Worm (Caenorhabditis elegans) whole organism, young adult: ENCODE results near the gene R09F10.1.

ENCODE experiments used
- B0261.1 ChIP-seq: sonication (generic microtip); optimal IDR thresholded peaks from 2 replicates; lab custom pipeline; 2016; ENCODE audit warnings: mild to moderate bottlenecking, missing genetic modification characterization, moderate library complexity, missing compliant biosample characterization
- F10E7.11 ChIP-seq: sonication (generic microtip); optimal IDR thresholded peaks from 2 replicates; lab custom pipeline; 2017; ENCODE audit warnings: mild to moderate bottlenecking, missing genetic modification characterization, moderate library complexity, missing compliant biosample characterization
- F22D6.2 ChIP-seq: sonication (generic microtip); optimal IDR thresholded peaks from 2 replicates; lab custom pipeline; 2016; ENCODE audit warnings: mild to moderate bottlenecking, missing genetic modification characterization, missing compliant biosample characterization
- F23B12.7 ChIP-seq: sonication (generic microtip); optimal IDR thresholded peaks from 2 replicates; lab custom pipeline; 2017; ENCODE audit warnings: missing genetic modification characterization, mild to moderate bottlenecking, missing compliant biosample characterization, antibody characterized with exemption, moderate library complexity; ENCODE audit not compliant: insufficient read depth
- F37B4.10 ChIP-seq: fragments of 200-800 bp; sonication (Bioruptor generic); IDR thresholded peaks from 2 replicates; pipeline ENCODE4 v1.3.6; 2022; ENCODE audit warnings: missing genetic modification characterization, missing compliant biosample characterization
- K11D2.4 ChIP-seq: fragments of 200-800 bp; sonication (Bioruptor generic); IDR thresholded peaks from 2 replicates; pipeline ENCODE4 v1.3.6; 2022; ENCODE audit warnings: missing genetic modification reagents, missing genetic modification characterization, missing compliant biosample characterization
- K12H6.12 ChIP-seq: fragments of 200-800 bp; sonication (Bioruptor generic); optimal IDR thresholded peaks from 2 replicates; lab custom pipeline; 2018; ENCODE audit warnings: mild to moderate bottlenecking, missing genetic modification characterization, missing compliant biosample characterization
- Y53F4B.3 ChIP-seq: fragments of 200-800 bp; sonication (Bioruptor generic); IDR thresholded peaks from 2 replicates; pipeline ENCODE4 v1.3.6; 2022; ENCODE audit warnings: missing genetic modification reagents, missing genetic modification characterization, missing compliant biosample characterization
- Y53G8AR.9 ChIP-seq: fragments of 200-800 bp; sonication (Bioruptor generic); conservative IDR thresholded peaks from 2 replicates; pipeline ENCODE4 v1.3.6; 2022; ENCODE audit warnings: missing genetic modification reagents, missing genetic modification characterization, missing compliant biosample characterization
- akir-1 ChIP-seq: fragments of 200-800 bp; sonication (Bioruptor generic); optimal IDR thresholded peaks from 2 replicates; lab custom pipeline; 2018; ENCODE audit warnings: mild to moderate bottlenecking, missing genetic modification characterization, moderate library complexity, missing compliant biosample characterization
- atf-7 ChIP-seq: sonication (generic microtip); optimal IDR thresholded peaks from 2 replicates; lab custom pipeline; 2017; ENCODE audit warnings: mild to moderate bottlenecking, missing genetic modification characterization, missing compliant biosample characterization
- attf-3 ChIP-seq: fragments of 200-800 bp; sonication (Bioruptor generic); conservative IDR thresholded peaks from 2 replicates; pipeline ENCODE4 v1.3.6; 2022; ENCODE audit warnings: missing genetic modification reagents, missing genetic modification characterization, missing compliant biosample characterization
- attf-5 ChIP-seq: fragments of 200-800 bp; sonication (Bioruptor generic); optimal IDR thresholded peaks from 2 replicates; lab custom pipeline; 2018; ENCODE audit warnings: mild to moderate bottlenecking, missing genetic modification characterization, missing compliant biosample characterization
- bed-1 ChIP-seq: fragments of 200-800 bp; sonication (Bioruptor generic); IDR thresholded peaks from 2 replicates; pipeline ENCODE4 v1.3.6; 2022; ENCODE audit warnings: missing genetic modification reagents, missing genetic modification characterization, missing compliant biosample characterization
- bed-2 ChIP-seq: fragments of 200-800 bp; sonication (Bioruptor generic); IDR thresholded peaks from 2 replicates; pipeline ENCODE4 v1.3.6; 2022; ENCODE audit warnings: missing genetic modification reagents, missing genetic modification characterization, missing compliant biosample characterization
- cebp-1 ChIP-seq, 2 experiments: fragments of 200-800 bp in 1 of 2; sonication (Bioruptor generic) in 1 of 2; sonication (generic microtip) in 1 of 2; IDR thresholded peaks in 1 of 2; optimal IDR thresholded peaks in 1 of 2; 2 replicates each; pipeline versions ENCODE4 v1.3.6 to Lab custom; 2017 to 2022; ENCODE audit warnings: missing compliant biosample characterization in 2 of 2, missing genetic modification characterization in 2 of 2, mild to moderate bottlenecking in 1 of 2, missing genetic modification reagents in 1 of 2, moderate library complexity in 1 of 2
- ceh-27 ChIP-seq: fragments of 200-800 bp; sonication (Bioruptor generic); optimal IDR thresholded peaks from 2 replicates; lab custom pipeline; 2018; ENCODE audit warnings: mild to moderate bottlenecking, missing genetic modification characterization, moderate library complexity, missing compliant biosample characterization
- dpff-1 ChIP-seq: sonication (generic microtip); optimal IDR thresholded peaks from 2 replicates; lab custom pipeline; 2017; ENCODE audit warnings: mild to moderate bottlenecking, missing genetic modification characterization, missing compliant biosample characterization
- egrh-3 ChIP-seq: fragments of 200-800 bp; sonication (Bioruptor generic); IDR thresholded peaks from 2 replicates; pipeline ENCODE4 v1.3.6; 2022; ENCODE audit warnings: missing genetic modification reagents, missing genetic modification characterization, missing compliant biosample characterization
- hmg-1.2 ChIP-seq: fragments of 200-800 bp; sonication (Bioruptor generic); IDR thresholded peaks from 2 replicates; pipeline ENCODE4 v1.3.6; 2022; ENCODE audit warnings: missing genetic modification reagents, missing genetic modification characterization, missing compliant biosample characterization
- hmg-20 ChIP-seq: fragments of 200-800 bp; sonication (Bioruptor generic); IDR thresholded peaks from 2 replicates; pipeline ENCODE4 v1.3.6; 2022; ENCODE audit warnings: missing genetic modification reagents, missing genetic modification characterization, missing compliant biosample characterization
- hsf-1 ChIP-seq: fragments of 200-800 bp; sonication (Bioruptor generic); IDR thresholded peaks from 2 replicates; pipeline ENCODE4 v1.3.6; 2022; ENCODE audit warnings: missing genetic modification reagents, missing genetic modification characterization, missing compliant biosample characterization
- let-526 ChIP-seq: fragments of 200-800 bp; sonication (Bioruptor generic); IDR thresholded peaks from 2 replicates; pipeline ENCODE4 v1.3.6; 2022; ENCODE audit warnings: missing genetic modification reagents, missing genetic modification characterization, missing compliant biosample characterization
- let-607 ChIP-seq, 2 experiments: fragments of 200-800 bp in 1 of 2; sonication (Bioruptor generic) in 1 of 2; sonication (generic microtip) in 1 of 2; optimal IDR thresholded peaks; 2 replicates each; lab custom pipeline; 2016 to 2018; ENCODE audit warnings: mild to moderate bottlenecking in 2 of 2, missing compliant biosample characterization in 2 of 2, missing genetic modification characterization in 2 of 2, moderate library complexity in 2 of 2, missing genotype in 1 of 2
- lin-35 ChIP-seq, 3 experiments: fragments of 150-350 bp in 2 of 3; sonication (generic microtip) in 1 of 3; optimal IDR thresholded peaks; 2 replicates each; lab custom pipeline; 2014 to 2018; ENCODE audit warnings: missing biosample characterization in 3 of 3, missing genetic modification characterization in 3 of 3, missing genetic modification reagents in 3 of 3
- lin-40 ChIP-seq: sonication (generic microtip); optimal IDR thresholded peaks from 2 replicates; lab custom pipeline; 2016; ENCODE audit warnings: missing genetic modification characterization, mild to moderate bottlenecking, missing compliant biosample characterization, missing genotype, missing genetic modification reagents
- lir-1 ChIP-seq: fragments of 200-800 bp; sonication (Bioruptor generic); conservative IDR thresholded peaks from 2 replicates; pipeline ENCODE4 v1.3.6; 2022; ENCODE audit warnings: missing genetic modification reagents, missing genetic modification characterization, missing compliant biosample characterization
- madf-10 ChIP-seq: sonication (generic microtip); optimal IDR thresholded peaks from 2 replicates; lab custom pipeline; 2016; ENCODE audit warnings: mild to moderate bottlenecking, missing genetic modification characterization, missing compliant biosample characterization
- madf-3 ChIP-seq: fragments of 200-800 bp; sonication (Bioruptor generic); IDR thresholded peaks from 2 replicates; pipeline ENCODE4 v1.3.6; 2022; ENCODE audit warnings: missing genetic modification reagents, missing genetic modification characterization, missing compliant biosample characterization
- madf-8 ChIP-seq: fragments of 200-800 bp; sonication (Bioruptor generic); conservative IDR thresholded peaks from 2 replicates; pipeline ENCODE4 v1.3.6; 2022; ENCODE audit warnings: missing genetic modification reagents, missing genetic modification characterization, missing compliant biosample characterization
- mcd-1 ChIP-seq: fragments of 200-800 bp; sonication (Bioruptor generic); IDR thresholded peaks from 2 replicates; pipeline ENCODE4 v1.3.6; 2022; ENCODE audit warnings: missing genetic modification reagents, missing genetic modification characterization, missing compliant biosample characterization
- mes-4 ChIP-seq: sonication (generic microtip); optimal IDR thresholded peaks from 2 replicates; lab custom pipeline; 2016; ENCODE audit warnings: missing genotype, missing genetic modification characterization, missing compliant biosample characterization
- nfya-2 ChIP-seq: fragments of 200-800 bp; sonication (Bioruptor generic); IDR thresholded peaks from 2 replicates; pipeline ENCODE4 v1.3.6; 2022; ENCODE audit warnings: missing genetic modification reagents, missing genetic modification characterization, missing compliant biosample characterization
- nhr-80 ChIP-seq: sonication (generic microtip); optimal IDR thresholded peaks from 2 replicates; lab custom pipeline; 2016; ENCODE audit warnings: missing genetic modification characterization, missing compliant biosample characterization
- rcor-1 ChIP-seq: fragments of 200-800 bp; sonication (Bioruptor generic); IDR thresholded peaks from 2 replicates; pipeline ENCODE4 v1.3.6; 2022; ENCODE audit warnings: missing genetic modification reagents, missing genetic modification characterization, missing compliant biosample characterization
- rec-8 ChIP-seq, 2 experiments: sonication (generic microtip); optimal IDR thresholded peaks; 2 replicates each; lab custom pipeline; 2016; ENCODE audit warnings: mild to moderate bottlenecking in 2 of 2, missing genetic modification characterization in 2 of 2, missing genetic modification reagents in 2 of 2, missing genotype in 2 of 2, missing biosample characterization in 1 of 2, missing compliant biosample characterization in 1 of 2, moderate library complexity in 1 of 2
- snpc-1.3 ChIP-seq: sonication (generic microtip); optimal IDR thresholded peaks from 2 replicates; lab custom pipeline; 2017; ENCODE audit warnings: missing genetic modification characterization, mild to moderate bottlenecking, missing compliant biosample characterization, antibody characterized with exemption, moderate library complexity, missing genotype, missing genetic modification reagents; ENCODE audit not compliant: insufficient read depth
- snpc-3.4 ChIP-seq: sonication (generic microtip); optimal IDR thresholded peaks from 2 replicates; lab custom pipeline; 2017; ENCODE audit warnings: missing genetic modification characterization, mild to moderate bottlenecking, missing compliant biosample characterization, antibody characterized with exemption, moderate library complexity, missing genotype, missing genetic modification reagents
- snpc-4 ChIP-seq, 5 experiments: fragments of 150-350 bp in 1 of 5; sonication (generic microtip) in 4 of 5; optimal IDR thresholded peaks; 2 replicates each; lab custom pipeline; 2014 to 2018; ENCODE audit warnings: missing genetic modification characterization in 5 of 5, missing biosample characterization in 3 of 5, antibody characterized with exemption in 2 of 5, mild to moderate bottlenecking in 2 of 5, missing compliant biosample characterization in 2 of 5, missing genotype in 2 of 5, moderate library complexity in 2 of 5, missing genetic modification reagents in 1 of 5
- tlf-1 ChIP-seq: fragments of 200-800 bp; sonication (Bioruptor generic); optimal IDR thresholded peaks from 2 replicates; lab custom pipeline; 2018; ENCODE audit warnings: mild to moderate bottlenecking, missing genetic modification characterization, missing compliant biosample characterization
- ztf-18 ChIP-seq: sonication (generic microtip); optimal IDR thresholded peaks from 2 replicates; lab custom pipeline; 2016; ENCODE audit warnings: missing genotype, mild to moderate bottlenecking, missing genetic modification characterization, missing compliant biosample characterization

The R09F10.1 gene

DNA sequence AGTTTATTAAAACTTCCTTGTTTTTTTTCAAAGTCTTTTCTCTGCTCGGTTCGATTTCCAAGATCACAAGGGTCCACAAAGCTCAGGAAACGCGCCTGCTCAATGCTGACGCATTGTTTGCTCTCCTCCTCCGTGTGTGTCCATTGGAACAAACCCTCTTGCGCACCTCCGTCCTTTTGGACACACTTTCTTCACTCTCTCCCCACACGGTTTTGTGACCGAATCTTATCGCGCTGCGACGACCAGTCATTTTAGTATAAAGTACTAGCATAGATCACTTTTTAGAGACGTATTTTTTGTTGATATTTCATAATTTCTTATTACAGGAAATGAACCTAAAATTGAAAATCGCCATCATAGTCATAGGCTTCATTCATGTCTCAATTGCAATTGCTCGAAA lies 44.8 kb downstream of the R09F10.1 start:
- TF ChIP-seq egrh-3 (GFP tag; lab: Robert Waterston, UW) = no peak
- TF ChIP-seq mes-4 = no peak
- no peak for TF ChIP-seq F22D6.2 (tag; lab: Kevin White, UChicago)
- no peak for TF ChIP-seq F37B4.10
- TF ChIP-seq let-607 (tag; optimal IDR thresholded peaks at IDR 0.05; lab: Kevin White, UChicago) = peak in 1 of 2 experiments; percentile 28
- peak; percentile 46 for TF ChIP-seq hmg-1.2 (GFP tag; lab: Robert Waterston, UW)
- no peak for TF ChIP-seq snpc-3.4 (tag; lab: Kevin White, UChicago)
- TF ChIP-seq Y53G8AR.9 (GFP tag; lab: Robert Waterston, UW) = 0 out of 2 replicates have a peak, but pooled peaks have one; percentile 43
- TF ChIP-seq madf-3 (GFP tag; lab: Robert Waterston, UW) = no peak
- peak; percentile 65 for TF ChIP-seq K11D2.4 (GFP tag; lab: Robert Waterston, UW)
- no peak for TF ChIP-seq rec-8 (tag; optimal IDR thresholded peaks at IDR 0.05; lab: Kevin White, UChicago)
- TF ChIP-seq ceh-27 = peak; percentile 34
- peak in 1 of 3 experiments; percentile 74 for TF ChIP-seq lin-35 (GFP tag; optimal IDR thresholded peaks at IDR 0.05; lab: Kevin White, UChicago)
- TF ChIP-seq nfya-2 = no peak
- TF ChIP-seq dpff-1 = no peak
- no peak for TF ChIP-seq bed-1 (GFP tag; lab: Robert Waterston, UW)
- TF ChIP-seq bed-2 (GFP tag; lab: Robert Waterston, UW) = no peak
- TF ChIP-seq snpc-4 (GFP tag; optimal IDR thresholded peaks at IDR 0.05; lab: Kevin White, UChicago) = no peak
- TF ChIP-seq snpc-4 (tag; optimal IDR thresholded peaks at IDR 0.05; lab: Kevin White, UChicago) = peak in 1 of 4 experiments; percentile 48
- TF ChIP-seq akir-1 (GFP tag; lab: Kevin White, UChicago) = no peak
- no peak; the same call in 1 of the 2 replicates for TF ChIP-seq mcd-1
- peak; percentile 44 for TF ChIP-seq atf-7 (tag; lab: Kevin White, UChicago)
- peak; percentile 53 for TF ChIP-seq K12H6.12 (tag; lab: Kevin White, UChicago)
- TF ChIP-seq madf-10 = peak; percentile 45
- peak; percentile 8 for TF ChIP-seq tlf-1 (GFP tag; lab: Kevin White, UChicago)
- no peak for TF ChIP-seq attf-3
- peak; percentile 46; the same call in 1 of the 2 replicates for TF ChIP-seq lir-1 (GFP tag; lab: Robert Waterston, UW)
- peak; percentile 64; the same call in 1 of the 2 replicates for TF ChIP-seq cebp-1 (GFP tag; IDR thresholded peaks at IDR 0.05; lab: Robert Waterston, UW)
- peak; percentile 82 for TF ChIP-seq cebp-1 (tag; optimal IDR thresholded peaks at IDR 0.05; lab: Kevin White, UChicago)
- peak; percentile 58 for TF ChIP-seq attf-5 (GFP tag; lab: Kevin White, UChicago)
- peak; percentile 29 for TF ChIP-seq F23B12.7 (tag; lab: Kevin White, UChicago)
- peak; percentile 3 for TF ChIP-seq B0261.1 (tag; lab: Kevin White, UChicago)
- TF ChIP-seq rcor-1 (GFP tag; lab: Robert Waterston, UW) = 0 out of 2 replicates have a peak, but pooled peaks have one; percentile 47
- no peak for TF ChIP-seq hsf-1 (GFP tag; lab: Robert Waterston, UW)
- TF ChIP-seq madf-8 (GFP tag; lab: Robert Waterston, UW) = no peak
- no peak for TF ChIP-seq snpc-1.3
- peak; percentile 35; the same call in 1 of the 2 replicates for TF ChIP-seq hmg-20 (GFP tag; lab: Robert Waterston, UW)
- TF ChIP-seq let-526 (GFP tag; lab: Robert Waterston, UW) = 0 out of 2 replicates have a peak, but pooled peaks have one; percentile 53
- no peak for TF ChIP-seq F10E7.11 (tag; lab: Kevin White, UChicago)
- peak; percentile 95 for TF ChIP-seq nhr-80 (tag; lab: Kevin White, UChicago)
- TF ChIP-seq lin-40 (tag; lab: Kevin White, UChicago) = peak; percentile 78
- TF ChIP-seq ztf-18 (tag; lab: Kevin White, UChicago) = peak; percentile 93
- no peak for TF ChIP-seq Y53F4B.3
- TF ChIP-seq, all 124 proteins: peak for 22
